Fruit fly (Drosophila melanogaster): ENCODE measurements around the gene CG6650.
A peak's percentile ranks its signal among the peaks of the same experiment; 100 is the strongest.

CG6650 gene

dm6 chr3L:14036867-14037313 lies 5.6 kb downstream of the CG6650 start, which contains the start of gene Hsp110 (continued):
- TF ChIP-seq GATAe (GFP tag; conservative IDR thresholded peaks at IDR 0.05): peak; percentile 52; the same call in 1 of the 2 replicates
- no peak for TF ChIP-seq bab2 (GFP tag; optimal IDR thresholded peaks at IDR 0.05)
- TF ChIP-seq disco-r (GFP tag; optimal IDR thresholded peaks at IDR 0.05): no peak
- no peak for TF ChIP-seq CG5180 (GFP tag; optimal IDR thresholded peaks at IDR 0.05)
- TF ChIP-seq CG13894 (tag; optimal IDR thresholded peaks at IDR 0.05): peak; percentile 42
- peak in 1 of 3 experiments; percentile 14 for TF ChIP-seq Stat92E (GFP tag; optimal IDR thresholded peaks at IDR 0.05)
- no peak for TF ChIP-seq CG15011 (GFP tag; optimal IDR thresholded peaks at IDR 0.05)
- no peak for TF ChIP-seq Fer2 (tag; optimal IDR thresholded peaks at IDR 0.05)
- TF ChIP-seq CG34376 (GFP tag; optimal IDR thresholded peaks at IDR 0.05): peak; percentile 72
- no peak for TF ChIP-seq dan (GFP tag; IDR thresholded peaks at IDR 0.05)
- no peak for TF ChIP-seq wdn (GFP tag; IDR thresholded peaks at IDR 0.05)
- no peak for TF ChIP-seq CG18619 (GFP tag; optimal IDR thresholded peaks at IDR 0.05)
- peak; percentile 24; the same call in 1 of the 2 replicates for TF ChIP-seq vvl (GFP tag; IDR thresholded peaks at IDR 0.05)
- no peak for TF ChIP-seq az2 (GFP tag; optimal IDR thresholded peaks at IDR 0.05)
- TF ChIP-seq hth (optimal IDR thresholded peaks at IDR 0.05): no peak
- TF ChIP-seq H2.0 (GFP tag; IDR thresholded peaks at IDR 0.05): no peak
- no peak for TF ChIP-seq CG13123 (GFP tag; optimal IDR thresholded peaks at IDR 0.05)
- no peak for TF ChIP-seq CG9437 (GFP tag; optimal IDR thresholded peaks at IDR 0.05)
- no peak for TF ChIP-seq psq (GFP tag; optimal IDR thresholded peaks at IDR 0.05)
- no peak for TF ChIP-seq CG3163 (GFP tag; optimal IDR thresholded peaks at IDR 0.05)
- no peak for TF ChIP-seq Taf1 (GFP tag; IDR thresholded peaks at IDR 0.05)
- TF ChIP-seq CG15269 (tag; optimal IDR thresholded peaks at IDR 0.05): no peak
- TF ChIP-seq ac (GFP tag; optimal IDR thresholded peaks at IDR 0.05): no peak
- TF ChIP-seq Deaf1 (tag; optimal IDR thresholded peaks at IDR 0.05): no peak
- no peak for TF ChIP-seq CG8290 (GFP tag; optimal IDR thresholded peaks at IDR 0.05)
- no peak for TF ChIP-seq CG8290 (tag; optimal IDR thresholded peaks at IDR 0.05)
- no peak; the same call in 2 of the 3 replicates for TF ChIP-seq dysf (GFP tag; IDR thresholded peaks at IDR 0.05)
- peak; percentile 13 for TF ChIP-seq sd (tag; optimal IDR thresholded peaks at IDR 0.05)
- no peak for TF ChIP-seq CG6854 (GFP tag; optimal IDR thresholded peaks at IDR 0.05)
- peak; percentile 46 for TF ChIP-seq ftz-f1 (GFP tag; optimal IDR thresholded peaks at IDR 0.05)
- TF ChIP-seq CG6689 (GFP tag; IDR thresholded peaks at IDR 0.05): no peak
- no peak for TF ChIP-seq gt (GFP tag; IDR thresholded peaks at IDR 0.05)
- peak; percentile 8 for TF ChIP-seq CG6765 (GFP tag; optimal IDR thresholded peaks at IDR 0.05)
- TF ChIP-seq CG8388 (GFP tag; optimal IDR thresholded peaks at IDR 0.05): no peak
- TF ChIP-seq CG6683 (GFP tag; optimal IDR thresholded peaks at IDR 0.05): no peak
- TF ChIP-seq CG17359 (tag; optimal IDR thresholded peaks at IDR 0.05): peak; percentile 37
- TF ChIP-seq Max (GFP tag; optimal IDR thresholded peaks at IDR 0.05): peak; percentile 70
- TF ChIP-seq bowl (GFP tag; IDR thresholded peaks at IDR 0.05): no peak
- TF ChIP-seq CG4854 (GFP tag; optimal IDR thresholded peaks at IDR 0.05): no peak
- TF ChIP-seq CG10654 (GFP tag; optimal IDR thresholded peaks at IDR 0.05): no peak
- TF ChIP-seq CG34422 (GFP tag; IDR thresholded peaks at IDR 0.05): peak; percentile 83; the same call in 1 of the 3 replicates
- TF ChIP-seq org-1 (GFP tag; optimal IDR thresholded peaks at IDR 0.05): no peak
- peak; percentile 47 for TF ChIP-seq CG7987 (GFP tag; optimal IDR thresholded peaks at IDR 0.05)
- no peak for TF ChIP-seq ranshi (GFP tag; IDR thresholded peaks at IDR 0.05)
- TF ChIP-seq Mrtf (GFP tag; IDR thresholded peaks at IDR 0.05): no peak
- no peak for TF ChIP-seq mam (GFP tag; optimal IDR thresholded peaks at IDR 0.05)
- peak; percentile 3 for TF ChIP-seq oc (tag; optimal IDR thresholded peaks at IDR 0.05)
- peak; percentile 57 for TF ChIP-seq CG17186 (GFP tag; optimal IDR thresholded peaks at IDR 0.05)
- no peak for TF ChIP-seq h (optimal IDR thresholded peaks at IDR 0.05)
- peak; percentile 99 for TF ChIP-seq vnd (GFP tag; IDR thresholded peaks at IDR 0.05; ENCODE audit: partially characterized antibody)
- no peak for TF ChIP-seq CG6272 (GFP tag; IDR thresholded peaks at IDR 0.05)
- TF ChIP-seq Six4 (GFP tag; optimal IDR thresholded peaks at IDR 0.05): no peak
- no peak for TF ChIP-seq CG8944 (GFP tag; optimal IDR thresholded peaks at IDR 0.05)

All from whole organism, embryonic.